Fruit fly (Drosophila melanogaster): Measurements from ENCODE around the gene RpS13.

dm6 chr2L:8365701-8366643, 1.5 kb upstream of the RpS13 start, which contains the start of gene Pp2A-29B:
- TF ChIP-seq EcR (GFP tag; optimal IDR thresholded peaks at IDR 0.05) = no peak
- TF ChIP-seq CG8478 (optimal IDR thresholded peaks at IDR 0.05) = no peak
- no peak for TF ChIP-seq psq (optimal IDR thresholded peaks at IDR 0.05)
- TF ChIP-seq pan (optimal IDR thresholded peaks at IDR 0.05) = no peak
- no peak for TF ChIP-seq Dll (optimal IDR thresholded peaks at IDR 0.05)
- no peak for TF ChIP-seq usp (GFP tag; optimal IDR thresholded peaks at IDR 0.05)
